Worm (Caenorhabditis elegans) whole organism, L4 larva: ENCODE data around the gene spin-3.

Experiments
- F26F4.8 ChIP-seq: fragments of 200-800 bp; sonication (Bioruptor generic); conservative IDR thresholded peaks from 2 replicates; pipeline ENCODE4 v1.3.6; 2022; ENCODE audit warnings: missing genetic modification characterization, missing compliant biosample characterization
- F49E8.2 ChIP-seq: sonication (generic microtip); optimal IDR thresholded peaks from 2 replicates; lab custom pipeline; 2016; ENCODE audit warnings: missing compliant biosample characterization, mild to moderate bottlenecking, missing genetic modification characterization, borderline replicate concordance
- Y48G9A.11 ChIP-seq: fragments of 200-800 bp; sonication (Bioruptor generic); IDR thresholded peaks from 2 replicates; pipeline ENCODE4 v1.3.6; 2022; ENCODE audit warnings: missing genetic modification reagents, missing genetic modification characterization, missing compliant biosample characterization
- Y5F2A.4 ChIP-seq: fragments of 200-800 bp; sonication (Bioruptor generic); optimal IDR thresholded peaks from 2 replicates; lab custom pipeline; 2018; ENCODE audit warnings: mild to moderate bottlenecking, missing genetic modification characterization, missing compliant biosample characterization
- ZK337.2 ChIP-seq: fragments of 200-800 bp; sonication (Bioruptor generic); IDR thresholded peaks from 2 replicates; pipeline ENCODE4 v1.3.6; 2022; ENCODE audit warnings: missing genetic modification reagents, missing genetic modification characterization, missing compliant biosample characterization
- ZK546.5 ChIP-seq, 2 experiments: sonication (generic microtip); optimal IDR thresholded peaks; 2 replicates each; lab custom pipeline; 2017; ENCODE audit warnings: missing biosample characterization in 2 of 2, missing genetic modification characterization in 2 of 2
- arid-1 ChIP-seq: fragments of 200-800 bp; sonication (Bioruptor generic); conservative IDR thresholded peaks from 2 replicates; pipeline ENCODE4 v1.3.6; 2022; ENCODE audit warnings: missing genetic modification reagents, missing genetic modification characterization, missing compliant biosample characterization
- attf-4 ChIP-seq: sonication (generic microtip); optimal IDR thresholded peaks from 3 replicates; lab custom pipeline; 2017; ENCODE audit warnings: missing biosample characterization, missing genetic modification characterization
- ceh-44 ChIP-seq: fragments of 200-800 bp; sonication (Bioruptor generic); IDR thresholded peaks from 2 replicates; pipeline ENCODE4 v1.3.6; 2022; ENCODE audit warnings: missing genetic modification reagents, missing genetic modification characterization, missing compliant biosample characterization
- ceh-82 ChIP-seq: sonication (generic microtip); optimal IDR thresholded peaks from 2 replicates; lab custom pipeline; 2017; ENCODE audit warnings: missing biosample characterization, missing genetic modification characterization
- ces-1 ChIP-seq: fragments of 150-350 bp; sonication (generic microtip); optimal IDR thresholded peaks from 4 replicates; lab custom pipeline; 2014; ENCODE audit warnings: missing biosample characterization, missing genetic modification reagents, missing genetic modification characterization
- cey-2 ChIP-seq: sonication (generic microtip); optimal IDR thresholded peaks from 3 replicates; lab custom pipeline; 2017; ENCODE audit warnings: missing genetic modification characterization, mild to moderate bottlenecking, missing compliant biosample characterization, antibody characterized with exemption, borderline replicate concordance; ENCODE audit not compliant: insufficient read depth
- daf-8 ChIP-seq: fragments of 200-800 bp; sonication (Bioruptor generic); IDR thresholded peaks from 2 replicates; pipeline ENCODE4 v1.3.6; 2022; ENCODE audit warnings: missing genetic modification characterization, missing compliant biosample characterization
- dpl-1 ChIP-seq: fragments of 150-350 bp; optimal IDR thresholded peaks from 2 replicates; lab custom pipeline; 2014; ENCODE audit warnings: missing biosample characterization, missing genetic modification reagents, missing genetic modification characterization
- dve-1 ChIP-seq: sonication (generic microtip); optimal IDR thresholded peaks from 2 replicates; lab custom pipeline; 2017; ENCODE audit warnings: antibody characterized with exemption, mild to moderate bottlenecking, missing genetic modification characterization, missing compliant biosample characterization; ENCODE audit not compliant: insufficient read depth
- fkh-10 ChIP-seq: fragments of 150-350 bp; optimal IDR thresholded peaks from 2 replicates; lab custom pipeline; 2014; ENCODE audit warnings: missing biosample characterization, missing genetic modification reagents, missing genetic modification characterization
- fos-1 ChIP-seq: fragments of 150-350 bp; optimal IDR thresholded peaks from 2 replicates; lab custom pipeline; 2014; ENCODE audit warnings: missing biosample characterization, missing genetic modification characterization
- hlh-30 ChIP-seq: sonication (generic microtip); optimal IDR thresholded peaks from 2 replicates; lab custom pipeline; 2017; ENCODE audit warnings: antibody characterized with exemption, mild to moderate bottlenecking, missing genetic modification characterization, missing compliant biosample characterization; ENCODE audit not compliant: insufficient read depth
- jun-1 ChIP-seq: fragments of 150-350 bp; optimal IDR thresholded peaks from 2 replicates; lab custom pipeline; 2014; ENCODE audit warnings: missing biosample characterization, missing genetic modification reagents, missing genetic modification characterization
- lin-1 ChIP-seq: fragments of 200-800 bp; sonication (Bioruptor generic); IDR thresholded peaks from 2 replicates; pipeline ENCODE4 v1.3.6; 2022; ENCODE audit warnings: missing genetic modification reagents, missing genetic modification characterization, missing compliant biosample characterization
- lin-15B ChIP-seq: fragments of 150-350 bp; sonication (generic microtip); optimal IDR thresholded peaks from 3 replicates; lab custom pipeline; 2014; ENCODE audit warnings: missing biosample characterization, missing genetic modification characterization
- lin-38 ChIP-seq: fragments of 200-800 bp; sonication (Bioruptor generic); IDR thresholded peaks from 2 replicates; pipeline ENCODE4 v1.3.6; 2022; ENCODE audit warnings: missing genetic modification reagents, missing genetic modification characterization, missing compliant biosample characterization
- lin-39 ChIP-seq: fragments of 150-350 bp; optimal IDR thresholded peaks from 2 replicates; lab custom pipeline; 2014; ENCODE audit warnings: missing biosample characterization, missing genetic modification reagents, missing genetic modification characterization
- lsy-2 ChIP-seq, 2 experiments: fragments of 150-350 bp in 1 of 2; sonication (generic microtip) in 1 of 2; optimal IDR thresholded peaks; 2 replicates each; lab custom pipeline; 2014 to 2017; ENCODE audit warnings: missing biosample characterization in 2 of 2, missing genetic modification characterization in 2 of 2
- mdl-1 ChIP-seq, 2 experiments: fragments of 150-350 bp in 1 of 2; sonication (generic microtip) in 1 of 2; optimal IDR thresholded peaks; 2 replicates each; lab custom pipeline; 2014 to 2017; ENCODE audit warnings: missing biosample characterization in 2 of 2, missing genetic modification characterization in 2 of 2
- mes-2 ChIP-seq: sonication (generic microtip); optimal IDR thresholded peaks from 2 replicates; lab custom pipeline; 2016; ENCODE audit warnings: missing genotype, mild to moderate bottlenecking, missing genetic modification characterization, missing compliant biosample characterization; ENCODE audit not compliant: poor library complexity, severe bottlenecking
- nhr-10 ChIP-seq: fragments of 150-350 bp; optimal IDR thresholded peaks from 2 replicates; lab custom pipeline; 2014; ENCODE audit warnings: missing biosample characterization, missing genetic modification characterization
- nhr-102 ChIP-seq: sonication (generic microtip); optimal IDR thresholded peaks from 2 replicates; lab custom pipeline; 2016; ENCODE audit warnings: mild to moderate bottlenecking, missing genetic modification characterization, moderate library complexity, missing compliant biosample characterization
- nhr-11 ChIP-seq: fragments of 150-350 bp; optimal IDR thresholded peaks from 2 replicates; lab custom pipeline; 2014; ENCODE audit warnings: missing biosample characterization, missing genetic modification characterization
- nhr-25 ChIP-seq: sonication (generic microtip); optimal IDR thresholded peaks from 2 replicates; lab custom pipeline; 2017; ENCODE audit warnings: missing genetic modification characterization, mild to moderate bottlenecking, missing compliant biosample characterization, antibody characterized with exemption, moderate library complexity, borderline replicate concordance; ENCODE audit not compliant: insufficient read depth
- nhr-42 ChIP-seq: fragments of 200-800 bp; sonication (Bioruptor generic); IDR thresholded peaks from 2 replicates; pipeline ENCODE4 v1.3.6; 2022; ENCODE audit warnings: missing genetic modification characterization, missing compliant biosample characterization
- nhr-6 ChIP-seq: fragments of 150-350 bp; optimal IDR thresholded peaks from 2 replicates; lab custom pipeline; 2014; ENCODE audit warnings: missing biosample characterization, missing genetic modification characterization
- nhr-76 ChIP-seq: fragments of 150-350 bp; optimal IDR thresholded peaks from 2 replicates; lab custom pipeline; 2014; ENCODE audit warnings: missing biosample characterization, missing genetic modification characterization
- pha-4 ChIP-seq, 2 experiments: fragments of 150-350 bp in 1 of 2; fragments of 200-800 bp in 1 of 2; sonication (Bioruptor generic) in 1 of 2; IDR thresholded peaks in 1 of 2; optimal IDR thresholded peaks in 1 of 2; 2 replicates each; pipeline versions ENCODE4 v1.3.6 to Lab custom; 2014 to 2022; ENCODE audit warnings: missing genetic modification characterization in 2 of 2, missing genetic modification reagents in 2 of 2, missing biosample characterization in 1 of 2, missing compliant biosample characterization in 1 of 2
- php-3 ChIP-seq: fragments of 200-800 bp; sonication (Bioruptor generic); IDR thresholded peaks from 2 replicates; pipeline ENCODE4 v1.3.6; 2022; ENCODE audit warnings: missing genetic modification reagents, missing genetic modification characterization, missing compliant biosample characterization
- pqm-1 ChIP-seq: sonication (generic microtip); optimal IDR thresholded peaks from 2 replicates; lab custom pipeline; 2017; ENCODE audit warnings: missing biosample characterization, missing genetic modification characterization
- rbr-2 ChIP-seq: sonication (generic microtip); optimal IDR thresholded peaks from 2 replicates; lab custom pipeline; 2016; ENCODE audit warnings: missing genotype, missing genetic modification characterization, missing compliant biosample characterization
- spr-3 ChIP-seq: fragments of 200-800 bp; sonication (Bioruptor generic); optimal IDR thresholded peaks from 2 replicates; lab custom pipeline; 2018; ENCODE audit warnings: mild to moderate bottlenecking, missing genetic modification characterization, missing compliant biosample characterization
- tag-97 ChIP-seq: fragments of 200-800 bp; sonication (Bioruptor generic); IDR thresholded peaks from 2 replicates; pipeline ENCODE4 v1.3.6; 2022; ENCODE audit warnings: missing genetic modification characterization, missing compliant biosample characterization
- unc-130 ChIP-seq: sonication (generic microtip); optimal IDR thresholded peaks from 2 replicates; lab custom pipeline; 2016; ENCODE audit warnings: missing genetic modification reagents, missing genetic modification characterization, missing compliant biosample characterization
- unc-39 ChIP-seq: sonication (generic microtip); optimal IDR thresholded peaks from 2 replicates; lab custom pipeline; 2017; ENCODE audit warnings: missing biosample characterization, missing genetic modification characterization
- unc-62 ChIP-seq, 3 experiments: fragments of 150-350 bp in 1 of 3; sonication (generic microtip); optimal IDR thresholded peaks in 2 of 3; peaks in 1 of 3; 1 replicate in 1 of 3; 2 replicates in 2 of 3; lab custom pipeline; 2014 to 2017; ENCODE audit warnings: missing biosample characterization in 3 of 3, missing genetic modification characterization in 3 of 3, missing genetic modification reagents in 3 of 3, missing genotype in 1 of 3
- zfp-2 ChIP-seq: sonication (generic microtip); optimal IDR thresholded peaks from 2 replicates; lab custom pipeline; 2016; ENCODE audit warnings: mild to moderate bottlenecking, missing genetic modification characterization, missing compliant biosample characterization
- zip-2 ChIP-seq: fragments of 150-350 bp; optimal IDR thresholded peaks from 2 replicates; lab custom pipeline; 2014; ENCODE audit warnings: missing biosample characterization, missing genetic modification characterization
- ztf-11 ChIP-seq: fragments of 150-350 bp; optimal IDR thresholded peaks from 2 replicates; lab custom pipeline; 2014; ENCODE audit warnings: missing biosample characterization, missing genetic modification characterization

The spin-3 gene

DNA sequence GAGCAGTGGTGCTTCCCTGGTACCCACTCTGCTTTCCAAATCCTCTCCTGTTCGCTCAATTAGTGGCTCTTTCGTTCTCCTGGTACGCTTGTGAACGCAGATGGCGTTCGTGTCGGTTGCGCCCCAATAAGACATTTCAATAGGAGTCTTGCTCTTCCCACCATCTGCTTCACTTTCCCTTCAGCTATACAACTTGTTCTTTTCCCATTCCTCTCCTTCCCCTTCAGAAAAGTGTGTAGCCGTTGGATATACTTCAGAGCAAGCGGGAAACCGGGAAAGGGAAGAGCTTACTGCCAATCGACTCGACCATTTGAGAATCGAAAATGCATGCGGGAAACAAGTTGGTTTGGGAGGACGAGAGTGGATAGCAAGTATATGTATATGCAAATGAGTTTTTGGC lies 13.2 kb downstream of the spin-3 start:
- TF ChIP-seq dpl-1 (GFP tag; lab: Kevin White, UChicago) (no peak), mdl-1 (tag; optimal IDR thresholded peaks at IDR 0.05; lab: Kevin White, UChicago) (no peak), unc-130 (GFP tag; lab: Kevin White, UChicago) (no peak), mes-2 (tag; lab: Kevin White, UChicago) (no peak), fkh-10 (GFP tag; lab: Kevin White, UChicago) (no peak), cey-2 (tag; lab: Kevin White, UChicago) (no peak), unc-62 (GFP tag; optimal IDR thresholded peaks at IDR 0.05 in 1 of 2; lab: Kevin White, UChicago) (no peak), unc-62 (tag; optimal IDR thresholded peaks at IDR 0.05; lab: Kevin White, UChicago) (no peak), nhr-102 (tag; lab: Kevin White, UChicago) (peak; percentile 6), Y5F2A.4 (GFP tag; lab: Kevin White, UChicago) (no peak), rbr-2 (tag; lab: Kevin White, UChicago) (peak; percentile 43), F49E8.2 (tag; lab: Kevin White, UChicago) (no peak), lin-15B (no peak), dve-1 (tag; lab: Kevin White, UChicago) (no peak), zfp-2 (tag; lab: Kevin White, UChicago) (no peak), ZK337.2 (no peak)

DNA sequence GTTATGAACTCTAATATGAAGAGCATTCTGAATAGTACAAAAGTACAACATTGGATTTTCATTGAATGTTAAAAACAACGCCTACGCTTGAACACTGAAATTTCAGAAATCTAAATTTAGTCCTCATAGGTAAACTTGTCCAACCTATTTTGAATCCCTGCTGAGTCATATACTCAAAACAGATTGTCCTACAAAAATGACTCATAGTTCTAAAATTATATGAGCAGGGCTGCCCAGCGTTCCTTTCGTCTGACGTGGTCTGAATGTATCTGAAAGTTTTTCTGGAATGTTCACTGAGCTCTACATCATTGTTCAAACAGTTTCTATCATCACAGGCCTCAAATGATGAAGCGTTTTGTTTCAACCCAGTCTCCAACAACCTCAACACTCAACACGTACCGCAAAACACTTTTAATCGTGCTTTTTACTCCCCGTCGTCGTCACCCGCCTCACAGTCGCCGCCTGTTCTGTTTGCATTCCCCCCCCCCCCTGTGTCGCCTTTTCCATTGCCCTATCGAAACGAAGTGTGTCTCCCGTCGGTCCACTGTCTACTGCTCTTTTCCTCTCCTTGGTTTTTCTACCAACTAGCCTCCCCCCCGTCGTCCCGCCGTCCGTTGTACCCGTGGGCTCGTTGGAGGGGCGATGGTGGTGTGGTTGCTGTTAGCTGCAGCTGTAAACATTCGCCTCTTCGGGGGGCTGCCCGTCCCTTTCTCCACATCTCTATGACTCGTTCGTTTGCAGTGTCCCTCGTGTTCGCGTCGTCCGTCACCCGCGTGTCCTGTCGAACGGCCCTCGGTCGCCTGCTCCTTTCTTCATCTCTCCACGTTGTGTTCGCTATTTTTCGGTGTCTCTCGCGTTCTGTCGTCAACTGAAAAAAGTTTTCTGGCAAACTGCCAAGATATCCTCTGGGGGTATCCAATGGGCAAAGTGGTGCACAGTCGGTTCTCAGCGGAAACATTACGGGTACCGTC lies 14.0 kb downstream of the spin-3 start:
- TF ChIP-seq pha-4 (GFP tag; IDR thresholded peaks at IDR 0.05; lab: Robert Waterston, UW) (peak; percentile 84; the same call in 1 of the 2 replicates), pha-4 (tag; optimal IDR thresholded peaks at IDR 0.05; lab: Kevin White, UChicago) (peak; percentile 17), ztf-11 (tag; lab: Kevin White, UChicago) (no peak), ZK546.5 (tag; optimal IDR thresholded peaks at IDR 0.05; lab: Kevin White, UChicago) (no peak), pqm-1 (tag; lab: Kevin White, UChicago) (peak; percentile 33), ceh-82 (tag; lab: Kevin White, UChicago) (no peak), nhr-6 (tag; lab: Kevin White, UChicago) (peak; percentile 40), nhr-11 (tag; lab: Kevin White, UChicago) (peak; percentile 87), daf-8 (GFP tag; lab: Robert Waterston, UW) (no peak), hlh-30 (tag; lab: Kevin White, UChicago) (peak; percentile 94), lin-38 (GFP tag; lab: Robert Waterston, UW) (no peak), lin-1 (GFP tag; lab: Robert Waterston, UW) (0 out of 2 replicates have a peak, but pooled peaks have one; percentile 63), spr-3 (no peak), nhr-102 (tag; lab: Kevin White, UChicago) (peak; percentile 57), jun-1 (tag; lab: Kevin White, UChicago) (peak; percentile 74), Y48G9A.11 (GFP tag; lab: Robert Waterston, UW) (no peak), attf-4 (tag; lab: Kevin White, UChicago) (no peak), F26F4.8 (no peak), tag-97 (GFP tag; lab: Robert Waterston, UW) (no peak), rbr-2 (tag; lab: Kevin White, UChicago) (peak; percentile 84), lin-39 (tag; lab: Kevin White, UChicago) (no peak), php-3 (GFP tag; lab: Robert Waterston, UW) (0 out of 2 replicates have a peak, but pooled peaks have one; percentile 51), nhr-25 (tag; lab: Kevin White, UChicago) (no peak), zip-2 (tag; lab: Kevin White, UChicago) (peak; percentile 23), nhr-10 (tag; lab: Kevin White, UChicago) (peak; percentile 76), nhr-76 (tag; lab: Kevin White, UChicago) (no peak), unc-39 (no peak), nhr-42 (GFP tag; lab: Robert Waterston, UW) (0 out of 2 replicates have a peak, but pooled peaks have one; percentile 55), ces-1 (GFP tag; lab: Kevin White, UChicago) (no peak), fos-1 (tag; lab: Kevin White, UChicago) (peak; percentile 15), arid-1 (0 out of 2 replicates have a peak, but pooled peaks have one; percentile 29), lsy-2 (tag; optimal IDR thresholded peaks at IDR 0.05; lab: Kevin White, UChicago) (peak; percentile 62 to 76), ceh-44 (GFP tag; lab: Robert Waterston, UW) (no peak)
